Fruit fly (Drosophila melanogaster) whole organism, pupa: Measurements from ENCODE around the gene CG7102.

ENCODE experiments used
- CG10348 ChIP-seq: fragments of 200-800 bp; sonication (Bioruptor generic); IDR thresholded peaks from 2 replicates; pipeline ENCODE4 v1.3.6; 2022; ENCODE audit warnings: missing biosample characterization, missing genetic modification characterization
- CG12605 ChIP-seq: fragments of 200-800 bp; sonication (Bioruptor generic); IDR thresholded peaks from 2 replicates; pipeline ENCODE4 v1.3.6; 2022; ENCODE audit warnings: missing biosample characterization, missing genetic modification characterization
- CG13204 ChIP-seq: fragments of 200-800 bp; sonication (Bioruptor generic); optimal IDR thresholded peaks from 2 replicates; lab custom pipeline; 2018; ENCODE audit warnings: missing biosample characterization, mild to moderate bottlenecking, missing genetic modification characterization, moderate library complexity
- CG14655 ChIP-seq: fragments of 200-800 bp; sonication (Bioruptor generic); optimal IDR thresholded peaks from 3 replicates; lab custom pipeline; 2017; ENCODE audit warnings: mild to moderate bottlenecking, missing biosample characterization, missing genetic modification reagents, missing genetic modification characterization
- CG15710 ChIP-seq: fragments of 200-800 bp; sonication (Bioruptor generic); optimal IDR thresholded peaks from 2 replicates; lab custom pipeline; 2018; ENCODE audit warnings: missing biosample characterization, mild to moderate bottlenecking, missing genetic modification characterization, moderate library complexity
- CG17806 ChIP-seq: fragments of 200-800 bp; sonication (Bioruptor generic); optimal IDR thresholded peaks from 2 replicates; lab custom pipeline; 2018; ENCODE audit warnings: missing biosample characterization, mild to moderate bottlenecking, missing genetic modification characterization, moderate library complexity
- CG32121 ChIP-seq: fragments of 200-800 bp; sonication (Bioruptor generic); IDR thresholded peaks from 2 replicates; pipeline ENCODE4 v1.3.6; 2022; ENCODE audit warnings: missing biosample characterization, missing genetic modification characterization
- CG34367 ChIP-seq: fragments of 200-800 bp; sonication (Bioruptor generic); optimal IDR thresholded peaks from 2 replicates; lab custom pipeline; 2018; ENCODE audit warnings: missing biosample characterization, mild to moderate bottlenecking, missing genetic modification characterization
- CG4496 ChIP-seq: fragments of 200-800 bp; sonication (Bioruptor generic); IDR thresholded peaks from 3 replicates; pipeline ENCODE4 v1.3.6; 2022; ENCODE audit warnings: missing biosample characterization, missing genetic modification characterization
- CG8159 ChIP-seq: fragments of 200-800 bp; sonication (Bioruptor generic); optimal IDR thresholded peaks from 3 replicates; lab custom pipeline; 2018; ENCODE audit warnings: missing biosample characterization, mild to moderate bottlenecking, missing genetic modification characterization, moderate library complexity
- CG8301 ChIP-seq: fragments of 200-800 bp; sonication (Bioruptor generic); optimal IDR thresholded peaks from 2 replicates; lab custom pipeline; 2018; ENCODE audit warnings: missing biosample characterization, mild to moderate bottlenecking, missing genetic modification characterization
- CG9948 ChIP-seq: fragments of 200-800 bp; sonication (Bioruptor generic); optimal IDR thresholded peaks from 2 replicates; lab custom pipeline; 2018; ENCODE audit warnings: missing biosample characterization, mild to moderate bottlenecking, missing genetic modification characterization, moderate library complexity
- D1 ChIP-seq: fragments of 200-800 bp; sonication (Bioruptor generic); optimal IDR thresholded peaks from 2 replicates; lab custom pipeline; 2018; ENCODE audit warnings: missing biosample characterization, mild to moderate bottlenecking, missing genetic modification characterization, moderate library complexity
- EcR ChIP-seq: fragments of 200-800 bp; sonication (Bioruptor generic); optimal IDR thresholded peaks from 3 replicates; lab custom pipeline; 2019; ENCODE audit warnings: missing biosample characterization, missing genetic modification characterization, mild to moderate bottlenecking, moderate library complexity, missing genetic modification reagents
- Ets98B ChIP-seq: fragments of 200-800 bp; sonication (Bioruptor generic); IDR thresholded peaks from 2 replicates; pipeline ENCODE4 v1.3.6; 2022; ENCODE audit warnings: missing biosample characterization, missing genetic modification characterization
- Pif1A ChIP-seq: fragments of 200-800 bp; sonication (Bioruptor generic); optimal IDR thresholded peaks from 3 replicates; lab custom pipeline; 2016; ENCODE audit warnings: missing biosample characterization, missing genetic modification characterization
- Pif1B ChIP-seq: fragments of 200-800 bp; sonication (Bioruptor generic); optimal IDR thresholded peaks from 3 replicates; lab custom pipeline; 2016; ENCODE audit warnings: missing biosample characterization, missing genetic modification characterization
- Snoo ChIP-seq: fragments of 200-800 bp; sonication (Bioruptor generic); optimal IDR thresholded peaks from 3 replicates; lab custom pipeline; 2017; ENCODE audit warnings: missing biosample characterization, mild to moderate bottlenecking, missing genetic modification characterization, inconsistent platforms
- fd96Ca ChIP-seq: fragments of 200-800 bp; sonication (Bioruptor generic); IDR thresholded peaks from 3 replicates; pipeline ENCODE4 v1.3.6; 2022; ENCODE audit warnings: missing biosample characterization, missing genetic modification characterization
- gl ChIP-seq: fragments of 200-800 bp; sonication (Bioruptor generic); optimal IDR thresholded peaks from 2 replicates; lab custom pipeline; 2018; ENCODE audit warnings: missing biosample characterization, mild to moderate bottlenecking, missing genetic modification characterization
- rn ChIP-seq: fragments of 200-800 bp; sonication (Bioruptor generic); IDR thresholded peaks from 2 replicates; pipeline ENCODE4 v1.3.6; 2022; ENCODE audit warnings: missing biosample characterization, missing genetic modification characterization

CG7102 gene

DNA sequence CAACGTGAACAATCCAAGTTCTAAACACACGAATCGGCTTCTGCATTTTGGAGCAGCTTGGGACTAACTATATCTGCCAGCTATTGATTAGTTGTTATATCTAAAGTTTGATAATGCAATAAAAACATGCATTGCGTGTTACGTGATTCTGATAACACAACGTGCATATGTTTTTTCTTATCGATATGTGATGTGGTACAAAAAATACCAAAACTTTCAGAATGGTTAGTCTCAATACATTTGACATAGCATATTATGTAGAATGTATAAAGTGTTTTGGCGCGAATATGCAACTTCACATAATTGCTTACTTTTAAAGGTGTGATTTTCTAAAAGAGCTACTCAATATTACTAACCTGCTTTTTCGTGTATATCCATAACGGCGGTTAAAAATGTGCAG is 1.4 kb downstream of the CG7102 start:
- TF ChIP-seq Pif1A (no peak), CG8301 (tag; lab: Kevin White, UChicago) (no peak), Snoo (tag; lab: Kevin White, UChicago) (no peak), D1 (tag; lab: Kevin White, UChicago) (no peak), CG34367 (tag; lab: Kevin White, UChicago) (no peak), CG14655 (no peak), gl (tag; lab: Kevin White, UChicago) (no peak)

DNA sequence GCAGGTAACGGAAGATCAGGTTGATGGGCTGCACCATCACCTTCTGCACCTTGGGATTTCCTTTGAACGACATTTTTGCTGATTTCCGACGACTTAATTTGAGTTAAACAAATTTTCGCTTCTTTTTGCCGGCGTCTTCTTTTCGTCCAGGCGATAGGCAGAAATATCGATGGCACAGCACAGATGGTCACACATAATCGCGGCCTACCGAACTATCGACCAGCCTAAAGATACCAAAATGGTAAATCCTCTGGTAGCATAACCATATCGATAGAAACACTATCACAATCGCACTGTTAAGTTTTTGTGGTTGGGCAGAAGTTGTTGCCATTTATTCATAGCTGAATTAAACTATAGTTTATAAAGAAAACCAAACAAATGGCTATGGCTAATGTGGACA is 2.0 kb downstream of the CG7102 start, which contains the start of the genes SmE and CG34132:
SmE (minus strand) TSS at position 180 of the 400 bp plus-strand sequence.
CG34132 (plus strand) TSS at position 233 of the 400 bp plus-strand sequence.
- TF ChIP-seq gl (tag; lab: Kevin White, UChicago) = no peak
- TF ChIP-seq Pif1A = no peak
- no peak for TF ChIP-seq CG4496 (GFP tag; lab: Robert Waterston, UW)
- no peak for TF ChIP-seq EcR (GFP tag; lab: Kevin White, UChicago)
- no peak for TF ChIP-seq Ets98B (GFP tag; lab: Robert Waterston, UW)
- TF ChIP-seq CG8301 (tag; lab: Kevin White, UChicago) = no peak
- TF ChIP-seq CG17806 (tag; lab: Kevin White, UChicago) = no peak
- TF ChIP-seq CG15710 = no peak
- TF ChIP-seq fd96Ca = no peak
- TF ChIP-seq Snoo (tag; lab: Kevin White, UChicago) = no peak
- TF ChIP-seq CG32121 = no peak
- no peak for TF ChIP-seq CG10348 (GFP tag; lab: Robert Waterston, UW)
- no peak for TF ChIP-seq rn (GFP tag; lab: Robert Waterston, UW)
- TF ChIP-seq Pif1B (GFP tag; lab: Kevin White, UChicago) = no peak
- no peak for TF ChIP-seq CG14655

DNA sequence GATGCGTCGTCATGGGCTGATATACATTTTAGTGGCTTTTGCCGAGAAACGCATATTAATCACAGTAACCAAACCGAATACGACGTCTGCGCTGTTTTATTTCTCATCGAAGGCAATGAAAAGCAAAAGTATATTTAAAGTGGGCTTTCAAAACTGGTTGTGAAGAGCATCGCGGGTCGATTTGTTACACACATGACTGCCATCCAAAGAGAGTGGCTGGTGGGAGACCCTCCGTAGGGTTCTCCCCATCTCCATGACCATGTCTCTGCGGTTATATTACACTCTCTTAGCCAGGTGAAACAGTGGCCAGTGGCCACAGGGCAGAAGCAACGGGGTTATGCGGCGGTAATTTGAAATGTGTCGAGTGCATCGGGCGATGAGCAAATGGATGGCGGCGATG is 6.9 kb downstream of the CG7102 start:
- TF ChIP-seq rn (GFP tag; lab: Robert Waterston, UW) (no peak), CG9948 (tag; lab: Kevin White, UChicago) (no peak), D1 (tag; lab: Kevin White, UChicago) (no peak), CG10348 (GFP tag; lab: Robert Waterston, UW) (no peak), gl (tag; lab: Kevin White, UChicago) (peak; percentile 70), CG15710 (no peak), CG13204 (GFP tag; lab: Kevin White, UChicago) (no peak), EcR (GFP tag; lab: Kevin White, UChicago) (peak; percentile 74), CG4496 (GFP tag; lab: Robert Waterston, UW) (peak; percentile 47; the same call in 1 of the 3 replicates), CG8301 (tag; lab: Kevin White, UChicago) (no peak), Ets98B (GFP tag; lab: Robert Waterston, UW) (no peak; the same call in 1 of the 2 replicates), fd96Ca (0 out of 3 replicates have a peak, but pooled peaks have one; percentile 20), CG12605 (0 out of 2 replicates have a peak, but pooled peaks have one; percentile 14), Snoo (tag; lab: Kevin White, UChicago) (no peak), CG17806 (tag; lab: Kevin White, UChicago) (no peak), CG34367 (tag; lab: Kevin White, UChicago) (no peak), Pif1A (no peak), CG14655 (no peak), Pif1B (GFP tag; lab: Kevin White, UChicago) (no peak), CG8159 (no peak), CG32121 (no peak)

DNA sequence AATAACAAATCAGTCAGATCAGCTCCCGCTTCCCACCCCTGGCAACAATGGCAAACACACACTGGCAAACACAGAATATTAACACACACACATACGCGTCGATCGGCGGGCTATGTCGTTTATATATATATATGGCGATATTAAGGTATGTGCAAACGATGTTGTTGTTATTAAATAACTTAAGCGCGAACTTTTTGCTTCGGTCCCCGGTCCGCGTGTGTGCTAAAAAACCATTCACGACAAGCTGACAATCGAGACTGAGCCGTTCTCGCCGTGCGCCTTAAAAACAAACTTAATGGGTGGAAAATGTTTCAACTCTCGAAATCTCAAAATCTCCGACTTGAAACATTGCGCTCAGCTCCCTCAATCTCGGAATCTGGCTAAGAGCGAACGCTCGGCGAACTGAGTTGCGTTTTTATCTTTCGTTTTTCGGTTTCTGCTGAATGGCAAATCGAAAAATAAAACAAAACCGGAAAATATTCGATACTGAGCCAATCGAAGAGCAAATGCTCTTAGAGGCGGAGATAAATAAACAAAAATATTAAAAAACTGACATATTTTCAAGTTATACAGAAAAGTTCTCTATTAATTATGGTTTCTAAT is 7.9 kb downstream of the CG7102 start, which contains the start of gene spz3:
spz3 (minus strand) TSS at position 261 of the 603 bp plus-strand sequence.
- TF ChIP-seq D1 (tag; lab: Kevin White, UChicago) (no peak), CG9948 (tag; lab: Kevin White, UChicago) (peak; percentile 38), Ets98B (GFP tag; lab: Robert Waterston, UW) (peak; percentile 81), Pif1B (GFP tag; lab: Kevin White, UChicago) (peak; percentile 61), fd96Ca (peak; percentile 55; the same call in 1 of the 3 replicates), CG17806 (tag; lab: Kevin White, UChicago) (peak; percentile 61), CG10348 (GFP tag; lab: Robert Waterston, UW) (no peak), gl (tag; lab: Kevin White, UChicago) (peak; percentile 91), CG4496 (GFP tag; lab: Robert Waterston, UW) (peak; percentile 83), CG13204 (GFP tag; lab: Kevin White, UChicago) (peak; percentile 87), rn (GFP tag; lab: Robert Waterston, UW) (peak; percentile 54; the same call in 1 of the 2 replicates), CG8301 (tag; lab: Kevin White, UChicago) (no peak), CG32121 (peak; percentile 64), EcR (GFP tag; lab: Kevin White, UChicago) (peak; percentile 51), CG34367 (tag; lab: Kevin White, UChicago) (peak; percentile 75), Pif1A (peak; percentile 74), Snoo (tag; lab: Kevin White, UChicago) (peak; percentile 65), CG12605 (peak; percentile 87), CG15710 (peak; percentile 68), CG8159 (peak; percentile 69), CG14655 (peak; percentile 5)

DNA sequence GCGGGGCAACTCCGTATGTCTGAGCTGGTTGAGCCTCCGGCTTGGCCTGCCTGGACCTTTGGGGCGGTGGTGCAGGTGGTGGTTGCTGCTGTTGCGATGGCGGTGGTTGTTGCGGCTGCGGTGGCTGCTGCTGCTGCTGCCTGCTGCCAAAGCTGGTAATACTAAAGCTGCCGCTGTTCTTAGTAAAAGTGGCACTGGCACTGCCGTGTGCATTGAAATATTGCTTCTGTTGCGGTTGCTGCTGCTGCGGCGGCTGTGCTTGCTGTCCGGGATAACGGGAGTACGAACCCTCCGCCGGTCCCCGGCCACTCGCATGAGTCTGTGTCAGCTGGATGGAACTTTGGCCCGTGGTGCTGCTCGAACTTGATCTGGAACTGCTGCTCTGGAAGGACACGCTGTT is 8.9 kb downstream of the CG7102 start:
- TF ChIP-seq CG12605 = no peak
- TF ChIP-seq rn (GFP tag; lab: Robert Waterston, UW) = no peak
- no peak for TF ChIP-seq CG17806 (tag; lab: Kevin White, UChicago)
- no peak for TF ChIP-seq CG14655
- TF ChIP-seq CG32121 = no peak
